Fruit fly (Drosophila melanogaster) whole organism, embryonic: ENCODE results near the gene Ublcp1.

Source experiments
- Abd-B ChIP-seq: fragments of 200-800 bp; sonication (Bioruptor generic); optimal IDR thresholded peaks from 2 replicates; lab custom pipeline; 2018; ENCODE audit warnings: missing biosample characterization, mild to moderate bottlenecking, missing genetic modification characterization, moderate library complexity
- Atf-2 ChIP-seq: fragments of 200-800 bp; sonication (Bioruptor generic); optimal IDR thresholded peaks from 2 replicates; lab custom pipeline; 2016; ENCODE audit warnings: missing biosample characterization, missing genetic modification characterization
- Atf6 ChIP-seq: fragments of 200-800 bp; sonication (Bioruptor generic); IDR thresholded peaks from 2 replicates; pipeline ENCODE4 v1.3.6; 2022; ENCODE audit warnings: missing biosample characterization, missing genetic modification characterization
- CG1024 ChIP-seq: fragments of 200-800 bp; sonication (Bioruptor generic); IDR thresholded peaks from 2 replicates; pipeline ENCODE4 v1.3.6; 2022; ENCODE audit warnings: missing biosample characterization, missing genetic modification characterization
- CG10543 ChIP-seq: fragments of 200-800 bp; sonication (Bioruptor generic); optimal IDR thresholded peaks from 3 replicates; lab custom pipeline; 2017; ENCODE audit warnings: missing biosample characterization, mild to moderate bottlenecking, missing genetic modification characterization, moderate library complexity
- CG17385 ChIP-seq: fragments of 200-800 bp; sonication (Bioruptor generic); optimal IDR thresholded peaks from 3 replicates; lab custom pipeline; 2018; ENCODE audit warnings: missing biosample characterization, mild to moderate bottlenecking, missing genetic modification characterization
- CG17612 ChIP-seq: fragments of 200-800 bp; sonication (Bioruptor generic); IDR thresholded peaks from 2 replicates; pipeline ENCODE4 v1.3.6; 2022; ENCODE audit warnings: missing biosample characterization, missing genetic modification characterization
- CG18599 ChIP-seq: fragments of 200-800 bp; sonication (Bioruptor generic); optimal IDR thresholded peaks from 3 replicates; lab custom pipeline; 2017; ENCODE audit warnings: missing biosample characterization, missing genetic modification characterization, mild to moderate bottlenecking, moderate library complexity, missing genetic modification reagents
- CG31365 ChIP-seq: fragments of 200-800 bp; sonication (Bioruptor generic); optimal IDR thresholded peaks from 2 replicates; lab custom pipeline; 2018; ENCODE audit warnings: missing biosample characterization, mild to moderate bottlenecking, missing genetic modification characterization
- CG4282 ChIP-seq: fragments of 200-800 bp; sonication (Bioruptor generic); optimal IDR thresholded peaks from 2 replicates; lab custom pipeline; 2016; ENCODE audit warnings: missing biosample characterization, missing genetic modification characterization
- CG4404 ChIP-seq: fragments of 200-800 bp; sonication (Bioruptor generic); IDR thresholded peaks from 2 replicates; pipeline ENCODE4 v1.3.6; 2022; ENCODE audit warnings: missing biosample characterization, missing genetic modification characterization
- CG5180 ChIP-seq: fragments of 200-800 bp; sonication (Bioruptor generic); optimal IDR thresholded peaks from 3 replicates; lab custom pipeline; 2017; ENCODE audit warnings: missing biosample characterization, missing genetic modification characterization, mild to moderate bottlenecking, moderate library complexity, missing genetic modification reagents
- CG5245 ChIP-seq: fragments of 200-800 bp; sonication (Bioruptor generic); optimal IDR thresholded peaks from 3 replicates; lab custom pipeline; 2016; ENCODE audit warnings: missing biosample characterization, missing genetic modification characterization
- CG6175 ChIP-seq: fragments of 200-800 bp; sonication (Bioruptor generic); IDR thresholded peaks from 3 replicates; pipeline ENCODE4 v1.3.6; 2022; ENCODE audit warnings: missing biosample characterization, missing genetic modification characterization
- CG6854 ChIP-seq: fragments of 200-800 bp; sonication (Bioruptor generic); optimal IDR thresholded peaks from 3 replicates; lab custom pipeline; 2017; ENCODE audit warnings: missing biosample characterization, mild to moderate bottlenecking, missing genetic modification characterization
- CrebB ChIP-seq: fragments of 200-800 bp; sonication (Bioruptor generic); optimal IDR thresholded peaks from 3 replicates; lab custom pipeline; 2018; ENCODE audit warnings: missing biosample characterization, mild to moderate bottlenecking, missing genetic modification characterization
- GATAe ChIP-seq: fragments of 200-800 bp; sonication (Bioruptor generic); conservative IDR thresholded peaks from 2 replicates; pipeline ENCODE4 v1.3.6; 2022; ENCODE audit warnings: missing biosample characterization, missing genetic modification characterization
- Hey ChIP-seq: fragments of 200-800 bp; sonication (Bioruptor generic); optimal IDR thresholded peaks from 3 replicates; lab custom pipeline; 2018; ENCODE audit warnings: missing biosample characterization, mild to moderate bottlenecking, missing genetic modification characterization
- MBD-R2 ChIP-seq: fragments of 200-800 bp; sonication (Bioruptor generic); IDR thresholded peaks from 2 replicates; pipeline ENCODE4 v1.3.6; 2022; ENCODE audit warnings: missing biosample characterization, missing genetic modification characterization
- Mad ChIP-seq: fragments of 200-800 bp; sonication (Bioruptor generic); optimal IDR thresholded peaks from 2 replicates; lab custom pipeline; 2016; ENCODE audit warnings: missing biosample characterization, missing genetic modification characterization
- Med ChIP-seq: fragments of 200-800 bp; sonication (Bioruptor generic); peaks from one replicate; lab custom pipeline; 2016; ENCODE audit warnings: missing biosample characterization, missing genetic modification characterization, mild to moderate bottlenecking, inconsistent platforms, moderate library complexity
- Opbp ChIP-seq: fragments of 200-800 bp; sonication (Bioruptor generic); IDR thresholded peaks from 3 replicates; pipeline ENCODE4 v1.3.6; 2022; ENCODE audit warnings: missing biosample characterization, missing genetic modification characterization; ENCODE audit not compliant: partially characterized antibody
- Pdp1 ChIP-seq, 2 experiments: fragments of 200-800 bp; sonication (Bioruptor generic); optimal IDR thresholded peaks; 3 replicates each; lab custom pipeline; 2016; ENCODE audit warnings: missing biosample characterization in 2 of 2, missing genetic modification characterization in 2 of 2, mild to moderate bottlenecking in 1 of 2, moderate library complexity in 1 of 2
- Sox102F ChIP-seq: fragments of 200-800 bp; sonication (Bioruptor generic); optimal IDR thresholded peaks from 2 replicates; lab custom pipeline; 2018; ENCODE audit warnings: missing biosample characterization, mild to moderate bottlenecking, missing genetic modification characterization, moderate library complexity
- Sry-δ ChIP-seq: fragments of 200-800 bp; sonication (Bioruptor generic); optimal IDR thresholded peaks from 2 replicates; lab custom pipeline; 2016; ENCODE audit warnings: missing biosample characterization, missing genetic modification characterization
- Xbp1 ChIP-seq: fragments of 200-800 bp; sonication (Bioruptor generic); optimal IDR thresholded peaks from 3 replicates; lab custom pipeline; 2016; ENCODE audit warnings: missing biosample characterization, mild to moderate bottlenecking, missing genetic modification characterization
- ac ChIP-seq: fragments of 200-800 bp; sonication (Bioruptor generic); optimal IDR thresholded peaks from 3 replicates; lab custom pipeline; 2017; ENCODE audit warnings: missing biosample characterization, mild to moderate bottlenecking, missing genetic modification characterization
- btn ChIP-seq: fragments of 200-800 bp; sonication (Bioruptor generic); optimal IDR thresholded peaks from 2 replicates; lab custom pipeline; 2016; ENCODE audit warnings: missing biosample characterization, missing genetic modification characterization
- chif ChIP-seq, 2 experiments: fragments of 200-800 bp; sonication (Bioruptor generic); optimal IDR thresholded peaks; 3 replicates each; lab custom pipeline; 2016; ENCODE audit warnings: missing biosample characterization in 2 of 2, missing genetic modification characterization in 2 of 2
- chn ChIP-seq: fragments of 200-800 bp; sonication (Bioruptor generic); optimal IDR thresholded peaks from 2 replicates; lab custom pipeline; 2016; ENCODE audit warnings: missing biosample characterization, missing genetic modification characterization
- ci ChIP-seq: fragments of 200-800 bp; sonication (Bioruptor generic); IDR thresholded peaks from 3 replicates; pipeline ENCODE4 v1.3.6; 2022; ENCODE audit warnings: missing biosample characterization, missing genetic modification characterization
- dimm ChIP-seq: fragments of 200-800 bp; sonication (Bioruptor generic); IDR thresholded peaks from 2 replicates; pipeline ENCODE4 v1.3.6; 2022; ENCODE audit warnings: missing biosample characterization, missing genetic modification characterization
- grn ChIP-seq: fragments of 200-800 bp; sonication (Bioruptor generic); optimal IDR thresholded peaks from 3 replicates; lab custom pipeline; 2017; ENCODE audit warnings: missing biosample characterization, missing genetic modification characterization
- gsb ChIP-seq: fragments of 200-800 bp; sonication (Bioruptor generic); IDR thresholded peaks from 2 replicates; pipeline ENCODE4 v1.3.6; 2022; ENCODE audit warnings: missing biosample characterization, missing genetic modification characterization
- her ChIP-seq: fragments of 200-800 bp; sonication (Bioruptor generic); optimal IDR thresholded peaks from 2 replicates; lab custom pipeline; 2016; ENCODE audit warnings: missing biosample characterization, missing genetic modification characterization
- ind ChIP-seq: fragments of 200-800 bp; sonication (Bioruptor generic); optimal IDR thresholded peaks from 3 replicates; lab custom pipeline; 2016; ENCODE audit warnings: missing biosample characterization, missing genetic modification characterization
- insv ChIP-seq, 2 experiments: fragments of 200-800 bp; sonication (Bioruptor generic); optimal IDR thresholded peaks; 3 replicates each; lab custom pipeline; 2016 to 2018; ENCODE audit warnings: missing biosample characterization in 2 of 2, missing genetic modification characterization in 2 of 2
- jigr1 ChIP-seq: fragments of 200-800 bp; sonication (Bioruptor generic); IDR thresholded peaks from 3 replicates; pipeline ENCODE4 v1.3.6; 2022; ENCODE audit warnings: missing biosample characterization, missing genetic modification characterization
- nmo ChIP-seq: fragments of 200-800 bp; sonication (Bioruptor generic); optimal IDR thresholded peaks from 2 replicates; lab custom pipeline; 2018; ENCODE audit warnings: missing biosample characterization, mild to moderate bottlenecking, missing genetic modification characterization, moderate library complexity
- pb ChIP-seq: fragments of 200-800 bp; sonication (Bioruptor generic); optimal IDR thresholded peaks from 3 replicates; lab custom pipeline; 2016; ENCODE audit warnings: missing biosample characterization, missing genetic modification characterization
- row ChIP-seq: fragments of 200-800 bp; sonication (Bioruptor generic); IDR thresholded peaks from 3 replicates; pipeline ENCODE4 v1.3.6; 2022; ENCODE audit warnings: missing biosample characterization, missing genetic modification characterization
- run ChIP-seq: fragments of 200-800 bp; sonication (Bioruptor generic); optimal IDR thresholded peaks from 3 replicates; lab custom pipeline; 2018; ENCODE audit warnings: missing biosample characterization, mild to moderate bottlenecking, missing genetic modification characterization
- sc ChIP-seq, 3 experiments: fragments of >200 bp in 2 of 3; fragments of 200-800 bp in 1 of 3; sonication (Bioruptor generic) in 1 of 3; optimal IDR thresholded peaks; 2 replicates in 2 of 3; 3 replicates in 1 of 3; lab custom pipeline; 2017; ENCODE audit warnings: mild to moderate bottlenecking in 1 of 3, missing biosample characterization in 1 of 3, missing genetic modification characterization in 1 of 3, missing genetic modification reagents in 1 of 3
- seq ChIP-seq: fragments of 200-800 bp; sonication (Bioruptor generic); IDR thresholded peaks from 2 replicates; pipeline ENCODE4 v1.3.6; 2022; ENCODE audit warnings: missing biosample characterization, missing genetic modification characterization
- stc ChIP-seq: fragments of 200-800 bp; sonication (Bioruptor generic); IDR thresholded peaks from 2 replicates; pipeline ENCODE4 v1.3.6; 2022; ENCODE audit warnings: missing biosample characterization, missing genetic modification characterization
- stwl ChIP-seq: fragments of 200-800 bp; sonication (Bioruptor generic); optimal IDR thresholded peaks from 3 replicates; lab custom pipeline; 2018; ENCODE audit warnings: missing biosample characterization, mild to moderate bottlenecking, missing genetic modification characterization, moderate library complexity
- tll ChIP-seq, 2 experiments: fragments of 200-800 bp in 1 of 2; fragments of >200 bp in 1 of 2; sonication (Bioruptor generic) in 1 of 2; optimal IDR thresholded peaks; 2 replicates each; lab custom pipeline; 2017 to 2019; ENCODE audit warnings: missing biosample characterization in 2 of 2, missing genetic modification characterization in 2 of 2, mild to moderate bottlenecking in 1 of 2, moderate library complexity in 1 of 2
- vvl ChIP-seq: fragments of 200-800 bp; sonication (Bioruptor generic); IDR thresholded peaks from 2 replicates; pipeline ENCODE4 v1.3.6; 2022; ENCODE audit warnings: missing biosample characterization, missing genetic modification characterization
- wdn ChIP-seq: fragments of 200-800 bp; sonication (Bioruptor generic); IDR thresholded peaks from 2 replicates; pipeline ENCODE4 v1.3.6; 2022; ENCODE audit warnings: missing biosample characterization, missing genetic modification characterization
- zfh2 ChIP-seq: fragments of 200-800 bp; sonication (Bioruptor generic); optimal IDR thresholded peaks from 2 replicates; lab custom pipeline; 2016; ENCODE audit warnings: missing biosample characterization, missing genetic modification characterization

Gene Ublcp1

dm6 chr3R:23046529-23046943 is 14.8 kb upstream of the Ublcp1 start (continued):
- TF ChIP-seq CG6175, result peak; percentile 8; the same call in 1 of the 3 replicates
- TF ChIP-seq CrebB, result no peak
- no peak for TF ChIP-seq Hey (tag; lab: Kevin White, UChicago)
- TF ChIP-seq zfh2 (GFP tag; lab: Kevin White, UChicago), result peak; percentile 70
- peak; percentile 14; the same call in 1 of the 2 replicates for TF ChIP-seq gsb (GFP tag; lab: Robert Waterston, UW)
- TF ChIP-seq seq (GFP tag; lab: Robert Waterston, UW), result peak; percentile 38
- peak; percentile 24; the same call in 1 of the 2 replicates for TF ChIP-seq CG17612 (GFP tag; lab: Robert Waterston, UW)
- TF ChIP-seq CG5180 (GFP tag; lab: Kevin White, UChicago), result no peak
- TF ChIP-seq CG5245 (GFP tag; lab: Kevin White, UChicago), result no peak
- TF ChIP-seq row, result peak; percentile 65
- TF ChIP-seq Opbp (GFP tag; lab: Robert Waterston, UW), result no peak
- TF ChIP-seq ac (GFP tag; lab: Kevin White, UChicago), result no peak
- no peak for TF ChIP-seq sc (optimal IDR thresholded peaks at IDR 0.05; lab: Kevin White, UChicago)
- no peak for TF ChIP-seq sc (GFP tag; optimal IDR thresholded peaks at IDR 0.05; lab: Kevin White, UChicago)
- TF ChIP-seq Sox102F, result peak; percentile 51
- peak in 1 of 2 experiments; percentile 5 for TF ChIP-seq chif (GFP tag; optimal IDR thresholded peaks at IDR 0.05; lab: Kevin White, UChicago)
- TF ChIP-seq run (tag; lab: Kevin White, UChicago), result no peak
- peak; percentile 38 for TF ChIP-seq Xbp1 (GFP tag; lab: Kevin White, UChicago)
- TF ChIP-seq CG4282, result peak; percentile 38
- no peak for TF ChIP-seq dimm (GFP tag; lab: Robert Waterston, UW)
- no peak for TF ChIP-seq btn (GFP tag; lab: Kevin White, UChicago)
- TF ChIP-seq Atf-2, result no peak
- peak; percentile 4 for TF ChIP-seq CG10543 (GFP tag; lab: Kevin White, UChicago)
- no peak for TF ChIP-seq Sry-δ (GFP tag; lab: Kevin White, UChicago)
- TF ChIP-seq CG31365 (tag; lab: Kevin White, UChicago), result no peak
- peak; percentile 37 for TF ChIP-seq ind
- no peak for TF ChIP-seq CG1024 (GFP tag; lab: Robert Waterston, UW)
- peak; percentile 44; the same call in 1 of the 2 replicates for TF ChIP-seq wdn (GFP tag; lab: Robert Waterston, UW)
- TF ChIP-seq GATAe (GFP tag; lab: Robert Waterston, UW), result no peak
- peak; percentile 33; the same call in 1 of the 2 replicates for TF ChIP-seq CG4404
- TF ChIP-seq MBD-R2 (GFP tag; lab: Robert Waterston, UW), result no peak
- TF ChIP-seq Abd-B (GFP tag; lab: Kevin White, UChicago), result peak; percentile 3
- TF ChIP-seq CG17385, result peak; percentile 1
- no peak for TF ChIP-seq stwl (tag; lab: Kevin White, UChicago)
- TF ChIP-seq tll (GFP tag; optimal IDR thresholded peaks at IDR 0.05; lab: Kevin White, UChicago), result no peak
- TF ChIP-seq Med, result peak; percentile 92
- peak; percentile 22 for TF ChIP-seq her (GFP tag; lab: Kevin White, UChicago)
- TF ChIP-seq grn (GFP tag; lab: Kevin White, UChicago), result peak; percentile 52
- peak; percentile 51; the same call in 1 of the 2 replicates for TF ChIP-seq vvl (GFP tag; lab: Robert Waterston, UW)
- peak; percentile 40 for TF ChIP-seq Mad (GFP tag; lab: Kevin White, UChicago)
- peak; percentile 3 for TF ChIP-seq pb (GFP tag; lab: Kevin White, UChicago)
- TF ChIP-seq Atf6 (GFP tag; lab: Robert Waterston, UW), result peak; percentile 63
- no peak for TF ChIP-seq insv (GFP tag; optimal IDR thresholded peaks at IDR 0.05; lab: Kevin White, UChicago)
- TF ChIP-seq stc (GFP tag; lab: Robert Waterston, UW), result peak; percentile 25; the same call in 1 of the 2 replicates
- TF ChIP-seq nmo (GFP tag; lab: Kevin White, UChicago), result peak; percentile 14
- no peak for TF ChIP-seq CG6854 (GFP tag; lab: Kevin White, UChicago)
- TF ChIP-seq Pdp1 (GFP tag; optimal IDR thresholded peaks at IDR 0.05; lab: Kevin White, UChicago), result peak in 1 of 2 experiments; percentile 43
- TF ChIP-seq jigr1 (GFP tag; lab: Robert Waterston, UW), result no peak
- peak; percentile 13 for TF ChIP-seq chn (GFP tag; lab: Kevin White, UChicago)
- 0 out of 3 replicates have a peak, but pooled peaks have one; percentile 39 for TF ChIP-seq ci
- TF ChIP-seq CG18599 (GFP tag; lab: Kevin White, UChicago), result peak; percentile 45
